Worm (Caenorhabditis elegans) whole organism, L4 larva: ENCODE results near the gene K01F9.2.

Experiments used
- F44E2.7 ChIP-seq: fragments of 200-800 bp; sonication (Bioruptor generic); IDR thresholded peaks from 2 replicates; pipeline ENCODE4 v2.1.2; 2022; ENCODE audit warnings: missing genetic modification characterization, missing compliant biosample characterization
- T20F7.1 ChIP-seq: fragments of 200-800 bp; sonication (Bioruptor generic); optimal IDR thresholded peaks from 2 replicates; lab custom pipeline; 2018; ENCODE audit warnings: mild to moderate bottlenecking, missing genetic modification characterization, missing compliant biosample characterization
- Y105C5A.15 ChIP-seq: fragments of 200-800 bp; sonication (Bioruptor generic); IDR thresholded peaks from 2 replicates; pipeline ENCODE4 v1.3.6; 2022; ENCODE audit warnings: missing genetic modification characterization, missing compliant biosample characterization
- Y48G9A.11 ChIP-seq: fragments of 200-800 bp; sonication (Bioruptor generic); IDR thresholded peaks from 2 replicates; pipeline ENCODE4 v1.3.6; 2022; ENCODE audit warnings: missing genetic modification reagents, missing genetic modification characterization, missing compliant biosample characterization
- Y5F2A.4 ChIP-seq: fragments of 200-800 bp; sonication (Bioruptor generic); optimal IDR thresholded peaks from 2 replicates; lab custom pipeline; 2018; ENCODE audit warnings: mild to moderate bottlenecking, missing genetic modification characterization, missing compliant biosample characterization
- ZK546.5 ChIP-seq, 2 experiments: sonication (generic microtip); optimal IDR thresholded peaks; 2 replicates each; lab custom pipeline; 2017; ENCODE audit warnings: missing biosample characterization in 2 of 2, missing genetic modification characterization in 2 of 2
- aha-1 ChIP-seq: fragments of 150-350 bp; peaks from one replicate; lab custom pipeline; 2014; ENCODE audit warnings: missing biosample characterization, missing genetic modification characterization
- arid-1 ChIP-seq: fragments of 200-800 bp; sonication (Bioruptor generic); conservative IDR thresholded peaks from 2 replicates; pipeline ENCODE4 v1.3.6; 2022; ENCODE audit warnings: missing genetic modification reagents, missing genetic modification characterization, missing compliant biosample characterization
- attf-4 ChIP-seq: sonication (generic microtip); optimal IDR thresholded peaks from 3 replicates; lab custom pipeline; 2017; ENCODE audit warnings: missing biosample characterization, missing genetic modification characterization
- ceh-32 ChIP-seq: sonication (generic microtip); optimal IDR thresholded peaks from 2 replicates; lab custom pipeline; 2016; ENCODE audit warnings: mild to moderate bottlenecking, missing genetic modification characterization, missing compliant biosample characterization; ENCODE audit not compliant: poor library complexity
- ceh-62 ChIP-seq: sonication (generic microtip); optimal IDR thresholded peaks from 2 replicates; lab custom pipeline; 2017; ENCODE audit warnings: missing biosample characterization, missing genetic modification characterization
- daf-8 ChIP-seq: fragments of 200-800 bp; sonication (Bioruptor generic); IDR thresholded peaks from 2 replicates; pipeline ENCODE4 v1.3.6; 2022; ENCODE audit warnings: missing genetic modification characterization, missing compliant biosample characterization
- dmd-6 ChIP-seq: fragments of 200-800 bp; sonication (Bioruptor generic); IDR thresholded peaks from 2 replicates; pipeline ENCODE4 v1.3.6; 2022; ENCODE audit warnings: missing genetic modification reagents, missing genetic modification characterization, missing compliant biosample characterization
- dmd-8 ChIP-seq: fragments of 200-800 bp; sonication (Bioruptor generic); IDR thresholded peaks from 2 replicates; pipeline ENCODE4 v1.3.6; 2022; ENCODE audit warnings: missing genetic modification characterization, missing compliant biosample characterization
- dmd-9 ChIP-seq: fragments of 200-800 bp; sonication (Bioruptor generic); IDR thresholded peaks from 2 replicates; pipeline ENCODE4 v1.3.6; 2022; ENCODE audit warnings: missing genetic modification reagents, missing genetic modification characterization, missing compliant biosample characterization
- hif-1 ChIP-seq, 2 experiments: sonication (generic microtip); optimal IDR thresholded peaks; 2 replicates each; lab custom pipeline; 2016 to 2017; ENCODE audit warnings: missing compliant biosample characterization in 2 of 2, missing genetic modification characterization in 2 of 2, missing genetic modification reagents in 2 of 2, missing genotype in 2 of 2, mild to moderate bottlenecking in 1 of 2
- hlh-11 ChIP-seq: fragments of 200-800 bp; sonication (Bioruptor generic); optimal IDR thresholded peaks from 2 replicates; lab custom pipeline; 2018; ENCODE audit warnings: mild to moderate bottlenecking, missing genetic modification characterization, missing compliant biosample characterization
- hlh-30 ChIP-seq: sonication (generic microtip); optimal IDR thresholded peaks from 2 replicates; lab custom pipeline; 2017; ENCODE audit warnings: antibody characterized with exemption, mild to moderate bottlenecking, missing genetic modification characterization, missing compliant biosample characterization; ENCODE audit not compliant: insufficient read depth
- lim-7 ChIP-seq: fragments of 200-800 bp; sonication (Bioruptor generic); IDR thresholded peaks from 2 replicates; pipeline ENCODE4 v1.3.6; 2022; ENCODE audit warnings: missing genetic modification characterization, missing compliant biosample characterization
- lin-29 ChIP-seq: fragments of 200-800 bp; sonication (Bioruptor generic); IDR thresholded peaks from 2 replicates; pipeline ENCODE4 v1.3.6; 2022; ENCODE audit warnings: missing genetic modification reagents, missing genetic modification characterization, missing compliant biosample characterization
- lin-38 ChIP-seq: fragments of 200-800 bp; sonication (Bioruptor generic); IDR thresholded peaks from 2 replicates; pipeline ENCODE4 v1.3.6; 2022; ENCODE audit warnings: missing genetic modification reagents, missing genetic modification characterization, missing compliant biosample characterization
- lsy-2 ChIP-seq, 2 experiments: fragments of 150-350 bp in 1 of 2; sonication (generic microtip) in 1 of 2; optimal IDR thresholded peaks; 2 replicates each; lab custom pipeline; 2014 to 2017; ENCODE audit warnings: missing biosample characterization in 2 of 2, missing genetic modification characterization in 2 of 2
- madf-5 ChIP-seq, 2 experiments: fragments of 200-800 bp; sonication (Bioruptor generic); IDR thresholded peaks; 2 replicates each; pipeline ENCODE4 v1.3.6; 2022; ENCODE audit warnings: missing compliant biosample characterization in 2 of 2, missing genetic modification characterization in 2 of 2
- mep-1 ChIP-seq: fragments of 150-350 bp; sonication (generic microtip); optimal IDR thresholded peaks from 3 replicates; lab custom pipeline; 2014; ENCODE audit warnings: missing biosample characterization, missing genetic modification characterization
- mes-2 ChIP-seq: sonication (generic microtip); optimal IDR thresholded peaks from 2 replicates; lab custom pipeline; 2016; ENCODE audit warnings: missing genotype, mild to moderate bottlenecking, missing genetic modification characterization, missing compliant biosample characterization; ENCODE audit not compliant: poor library complexity, severe bottlenecking
- nhr-42 ChIP-seq: fragments of 200-800 bp; sonication (Bioruptor generic); IDR thresholded peaks from 2 replicates; pipeline ENCODE4 v1.3.6; 2022; ENCODE audit warnings: missing genetic modification characterization, missing compliant biosample characterization
- nhr-48 ChIP-seq: sonication (generic microtip); optimal IDR thresholded peaks from 2 replicates; lab custom pipeline; 2016; ENCODE audit warnings: mild to moderate bottlenecking, missing genetic modification characterization, missing compliant biosample characterization
- nhr-76 ChIP-seq: fragments of 150-350 bp; optimal IDR thresholded peaks from 2 replicates; lab custom pipeline; 2014; ENCODE audit warnings: missing biosample characterization, missing genetic modification characterization
- pha-4 ChIP-seq, 2 experiments: fragments of 150-350 bp in 1 of 2; fragments of 200-800 bp in 1 of 2; sonication (Bioruptor generic) in 1 of 2; IDR thresholded peaks in 1 of 2; optimal IDR thresholded peaks in 1 of 2; 2 replicates each; pipeline versions ENCODE4 v1.3.6 to Lab custom; 2014 to 2022; ENCODE audit warnings: missing genetic modification characterization in 2 of 2, missing genetic modification reagents in 2 of 2, missing biosample characterization in 1 of 2, missing compliant biosample characterization in 1 of 2
- set-16 ChIP-seq: fragments of 200-800 bp; sonication (Bioruptor generic); IDR thresholded peaks from 2 replicates; pipeline ENCODE4 v1.3.6; 2022; ENCODE audit warnings: missing genetic modification reagents, missing genetic modification characterization, missing compliant biosample characterization
- snpc-1.2 ChIP-seq: fragments of 200-800 bp; sonication (Bioruptor generic); IDR thresholded peaks from 2 replicates; pipeline ENCODE4 v1.3.6; 2022; ENCODE audit warnings: missing genetic modification reagents, missing genetic modification characterization, missing compliant biosample characterization
- snpc-4 ChIP-seq: fragments of 150-350 bp; optimal IDR thresholded peaks from 2 replicates; lab custom pipeline; 2014; ENCODE audit warnings: missing biosample characterization, missing genetic modification characterization
- spr-1 ChIP-seq: sonication (generic microtip); optimal IDR thresholded peaks from 2 replicates; lab custom pipeline; 2016; ENCODE audit warnings: mild to moderate bottlenecking, missing genetic modification characterization, missing compliant biosample characterization
- vab-7 ChIP-seq: fragments of 200-800 bp; sonication (Bioruptor generic); IDR thresholded peaks from 2 replicates; pipeline ENCODE4 v1.3.6; 2022; ENCODE audit warnings: missing genetic modification reagents, missing genetic modification characterization, missing compliant biosample characterization

K01F9.2 gene

ce11 chrIII:8865294-8865766 lies 11.6 kb downstream of the K01F9.2 start (continued):
- peak; percentile 43 for TF ChIP-seq spr-1 (tag; lab: Kevin White, UChicago)
- peak; percentile 47 for TF ChIP-seq hlh-30 (tag; lab: Kevin White, UChicago)
- peak; percentile 81 for TF ChIP-seq nhr-42 (GFP tag; lab: Robert Waterston, UW)
- TF ChIP-seq snpc-4 (tag; lab: Kevin White, UChicago): no peak
- peak; percentile 75; the same call in 1 of the 2 replicates for TF ChIP-seq dmd-8 (GFP tag; lab: Robert Waterston, UW)
- no peak for TF ChIP-seq Y5F2A.4 (GFP tag; lab: Kevin White, UChicago)
- no peak for TF ChIP-seq daf-8
- TF ChIP-seq dmd-9 (GFP tag; lab: Robert Waterston, UW): 0 out of 2 replicates have a peak, but pooled peaks have one; percentile 9
- TF ChIP-seq aha-1: peak; percentile 98

ce11 chrIII:8860741-8861140 lies 16.2 kb downstream of the K01F9.2 start:
- TF ChIP-seq lin-38 (GFP tag; lab: Robert Waterston, UW) (peak; percentile 59), Y48G9A.11 (GFP tag; lab: Robert Waterston, UW) (peak; percentile 74), lim-7 (0 out of 2 replicates have a peak, but pooled peaks have one; percentile 22), Y105C5A.15 (peak; percentile 53; the same call in 1 of the 2 replicates), arid-1 (peak; percentile 56), snpc-1.2 (GFP tag; lab: Robert Waterston, UW) (0 out of 2 replicates have a peak, but pooled peaks have one; percentile 26), madf-5 (GFP tag; IDR thresholded peaks at IDR 0.05; lab: Robert Waterston, UW) (0 out of 4 replicates have a peak, but pooled peaks have one; percentile 52 to 73)
- TF ChIP-seq, all 104 proteins: peak for 7; not testable (repeated sequence) for 97

ce11 chrIII:8858482-8858881 lies 18.4 kb downstream of the K01F9.2 start:
- TF ChIP-seq dmd-6 (GFP tag; lab: Robert Waterston, UW): peak; percentile 63
- peak; percentile 32 for TF ChIP-seq hlh-11 (tag; lab: Kevin White, UChicago)
- no peak for TF ChIP-seq lin-29 (GFP tag; lab: Robert Waterston, UW)
- TF ChIP-seq, all 104 proteins: peak for 2

- TF ChIP-seq lin-38 (GFP tag; lab: Robert Waterston, UW): peak; percentile 37
Observed at ce11 chrIII:8852402-8852801, 24.5 kb downstream of the K01F9.2 start.

- TF ChIP-seq hif-1 (tag; optimal IDR thresholded peaks at IDR 0.05; lab: Kevin White, UChicago) (no peak), F44E2.7 (GFP tag; lab: Robert Waterston, UW) (no peak), vab-7 (GFP tag; lab: Robert Waterston, UW) (no peak), mes-2 (tag; lab: Kevin White, UChicago) (no peak), attf-4 (no peak), ZK546.5 (tag; optimal IDR thresholded peaks at IDR 0.05; lab: Kevin White, UChicago) (no peak), ceh-62 (no peak), dmd-8 (GFP tag; lab: Robert Waterston, UW) (no peak), dmd-9 (GFP tag; lab: Robert Waterston, UW) (no peak), mep-1 (tag; lab: Kevin White, UChicago) (no peak), set-16 (GFP tag; lab: Robert Waterston, UW) (no peak), pha-4 (GFP tag; IDR thresholded peaks at IDR 0.05; lab: Robert Waterston, UW) (no peak), pha-4 (tag; optimal IDR thresholded peaks at IDR 0.05; lab: Kevin White, UChicago) (no peak), nhr-48 (tag; lab: Kevin White, UChicago) (no peak), T20F7.1 (GFP tag; lab: Kevin White, UChicago) (no peak), ceh-32 (tag; lab: Kevin White, UChicago) (no peak), nhr-76 (tag; lab: Kevin White, UChicago) (no peak), lsy-2 (tag; optimal IDR thresholded peaks at IDR 0.05; lab: Kevin White, UChicago) (no peak), Y48G9A.11 (GFP tag; lab: Robert Waterston, UW) (no peak)
Observed at ce11 chrIII:8851961-8852360, 25.0 kb downstream of the K01F9.2 start, which contains the start of gene plg-1. Gene plg-1 (plus strand): TSS chrIII:8852261.
